Fruit fly (Drosophila melanogaster) whole organism, embryonic: ENCODE data around the gene CG7379.

ENCODE experiments used
- CG10565 ChIP-seq: fragments of 200-800 bp; sonication (Bioruptor generic); optimal IDR thresholded peaks from 3 replicates; lab custom pipeline; 2016; ENCODE audit warnings: missing biosample characterization, mild to moderate bottlenecking, missing genetic modification characterization
- CG10979 ChIP-seq: fragments of 200-800 bp; sonication (Bioruptor generic); optimal IDR thresholded peaks from 2 replicates; lab custom pipeline; 2018; ENCODE audit warnings: missing biosample characterization, mild to moderate bottlenecking, missing genetic modification characterization, moderate library complexity
- CG16779 ChIP-seq: fragments of 200-800 bp; sonication (Bioruptor generic); IDR thresholded peaks from 2 replicates; pipeline ENCODE4 v1.3.6; 2022; ENCODE audit warnings: missing biosample characterization, missing genetic modification characterization
- CG16813 ChIP-seq: fragments of 200-800 bp; sonication (Bioruptor generic); IDR thresholded peaks from 3 replicates; pipeline ENCODE4 v1.3.6; 2022; ENCODE audit warnings: missing biosample characterization, missing genetic modification characterization; ENCODE audit not compliant: partially characterized antibody
- CG17359 ChIP-seq: fragments of 200-800 bp; sonication (Bioruptor generic); optimal IDR thresholded peaks from 3 replicates; lab custom pipeline; 2018; ENCODE audit warnings: missing biosample characterization, mild to moderate bottlenecking, missing genetic modification characterization, moderate library complexity
- CG2712 ChIP-seq: fragments of 200-800 bp; optimal IDR thresholded peaks from 3 replicates; lab custom pipeline; 2019; ENCODE audit warnings: missing biosample characterization, mild to moderate bottlenecking, missing genetic modification characterization, moderate library complexity
- CG31441 ChIP-seq: fragments of 200-800 bp; sonication (Bioruptor generic); IDR thresholded peaks from 2 replicates; pipeline ENCODE4 v1.3.6; 2022; ENCODE audit warnings: missing biosample characterization, missing genetic modification characterization
- CG32772 ChIP-seq: fragments of 200-800 bp; sonication (Bioruptor generic); IDR thresholded peaks from 2 replicates; pipeline ENCODE4 v1.3.6; 2022; ENCODE audit warnings: missing biosample characterization, missing genetic modification characterization
- CG4854 ChIP-seq: fragments of 200-800 bp; sonication (Bioruptor generic); optimal IDR thresholded peaks from 2 replicates; lab custom pipeline; 2016; ENCODE audit warnings: missing biosample characterization, missing genetic modification characterization, inconsistent platforms
- CG6791 ChIP-seq: fragments of 200-800 bp; sonication (Bioruptor generic); IDR thresholded peaks from 3 replicates; pipeline ENCODE4 v1.3.6; 2022; ENCODE audit warnings: missing biosample characterization, missing genetic modification characterization; ENCODE audit not compliant: partially characterized antibody
- CG7357 ChIP-seq: fragments of 200-800 bp; sonication (Bioruptor generic); IDR thresholded peaks from 3 replicates; pipeline ENCODE4 v1.3.6; 2022; ENCODE audit warnings: missing biosample characterization, missing genetic modification characterization
- CG7839 ChIP-seq: fragments of 200-800 bp; sonication (Bioruptor generic); optimal IDR thresholded peaks from 3 replicates; lab custom pipeline; 2018; ENCODE audit warnings: missing biosample characterization, mild to moderate bottlenecking, missing genetic modification characterization, moderate library complexity
- D19A ChIP-seq: fragments of 200-800 bp; optimal IDR thresholded peaks from 3 replicates; lab custom pipeline; 2019; ENCODE audit warnings: missing biosample characterization, mild to moderate bottlenecking, missing genetic modification characterization, moderate library complexity
- Dad ChIP-seq: fragments of 200-800 bp; sonication (Bioruptor generic); optimal IDR thresholded peaks from 3 replicates; lab custom pipeline; 2016; ENCODE audit warnings: missing biosample characterization, missing genetic modification characterization
- Dbx ChIP-seq: fragments of 200-800 bp; sonication (Bioruptor generic); IDR thresholded peaks from 3 replicates; pipeline ENCODE4 v1.3.6; 2022; ENCODE audit warnings: missing biosample characterization, missing genetic modification characterization
- Dref ChIP-seq: fragments of 200-800 bp; sonication (Bioruptor generic); IDR thresholded peaks from 2 replicates; pipeline ENCODE4 v1.3.6; 2022; ENCODE audit warnings: missing biosample characterization, missing genetic modification characterization
- Gsc ChIP-seq: fragments of 200-800 bp; sonication (Bioruptor generic); IDR thresholded peaks from 2 replicates; pipeline ENCODE4 v1.3.6; 2022; ENCODE audit warnings: missing biosample characterization, missing genetic modification characterization
- Hr51 ChIP-seq, 2 experiments: fragments of 200-800 bp; sonication (Bioruptor generic); optimal IDR thresholded peaks; 2 replicates in 1 of 2; 3 replicates in 1 of 2; lab custom pipeline; 2016 to 2018; ENCODE audit warnings: missing biosample characterization in 2 of 2, missing genetic modification characterization in 2 of 2, mild to moderate bottlenecking in 1 of 2, moderate library complexity in 1 of 2
- Meics ChIP-seq: fragments of 200-800 bp; sonication (Bioruptor generic); optimal IDR thresholded peaks from 2 replicates; lab custom pipeline; 2017; ENCODE audit warnings: missing biosample characterization, mild to moderate bottlenecking, missing genetic modification characterization
- NC2β ChIP-seq: fragments of 200-800 bp; sonication (Bioruptor generic); optimal IDR thresholded peaks from 2 replicates; lab custom pipeline; 2016; ENCODE audit warnings: missing biosample characterization, missing genetic modification characterization
- NfI ChIP-seq: fragments of 200-800 bp; sonication (Bioruptor generic); optimal IDR thresholded peaks from 3 replicates; lab custom pipeline; 2018; ENCODE audit warnings: missing biosample characterization, mild to moderate bottlenecking, missing genetic modification characterization, moderate library complexity
- Opbp ChIP-seq: fragments of 200-800 bp; sonication (Bioruptor generic); IDR thresholded peaks from 3 replicates; pipeline ENCODE4 v1.3.6; 2022; ENCODE audit warnings: missing biosample characterization, missing genetic modification characterization; ENCODE audit not compliant: partially characterized antibody
- Poxn ChIP-seq: fragments of 200-800 bp; sonication (Bioruptor generic); IDR thresholded peaks from 2 replicates; pipeline ENCODE4 v1.3.6; 2022; ENCODE audit warnings: missing biosample characterization, missing genetic modification characterization
- Spps ChIP-seq: fragments of 200-800 bp; sonication (Bioruptor generic); optimal IDR thresholded peaks from 2 replicates; lab custom pipeline; 2018; ENCODE audit warnings: missing biosample characterization, mild to moderate bottlenecking, missing genetic modification characterization
- bsh ChIP-seq, 2 experiments: fragments of 200-800 bp; sonication (Bioruptor generic); optimal IDR thresholded peaks; 2 replicates each; lab custom pipeline; 2017 to 2018; ENCODE audit warnings: mild to moderate bottlenecking in 2 of 2, missing biosample characterization in 2 of 2, missing genetic modification characterization in 2 of 2, moderate library complexity in 1 of 2
- cas ChIP-seq: fragments of 200-800 bp; sonication (Bioruptor generic); IDR thresholded peaks from 2 replicates; pipeline ENCODE4 v1.3.6; 2022; ENCODE audit warnings: missing biosample characterization, missing genetic modification characterization
- cato ChIP-seq: fragments of 200-800 bp; sonication (Bioruptor generic); optimal IDR thresholded peaks from 2 replicates; lab custom pipeline; 2016; ENCODE audit warnings: missing biosample characterization, missing genetic modification characterization, borderline replicate concordance
- ci ChIP-seq: fragments of 200-800 bp; sonication (Bioruptor generic); IDR thresholded peaks from 3 replicates; pipeline ENCODE4 v1.3.6; 2022; ENCODE audit warnings: missing biosample characterization, missing genetic modification characterization
- crol ChIP-seq: fragments of 200-800 bp; sonication (Bioruptor generic); IDR thresholded peaks from 2 replicates; pipeline ENCODE4 v1.3.6; 2022; ENCODE audit warnings: missing biosample characterization, missing genetic modification characterization
- ewg ChIP-seq: fragments of 200-800 bp; sonication (Bioruptor generic); optimal IDR thresholded peaks from 3 replicates; lab custom pipeline; 2017; ENCODE audit warnings: mild to moderate bottlenecking, missing biosample characterization, missing genetic modification reagents, missing genetic modification characterization
- gce ChIP-seq: fragments of 200-800 bp; sonication (Bioruptor generic); IDR thresholded peaks from 3 replicates; pipeline ENCODE4 v1.3.6; 2022; ENCODE audit warnings: missing biosample characterization, missing genetic modification characterization
- nom ChIP-seq: fragments of 200-800 bp; sonication (Bioruptor generic); optimal IDR thresholded peaks from 2 replicates; lab custom pipeline; 2017; ENCODE audit warnings: missing biosample characterization, missing genetic modification characterization, mild to moderate bottlenecking, moderate library complexity, missing genetic modification reagents
- run ChIP-seq: fragments of 200-800 bp; sonication (Bioruptor generic); optimal IDR thresholded peaks from 3 replicates; lab custom pipeline; 2018; ENCODE audit warnings: missing biosample characterization, mild to moderate bottlenecking, missing genetic modification characterization
- seq ChIP-seq: fragments of 200-800 bp; sonication (Bioruptor generic); IDR thresholded peaks from 2 replicates; pipeline ENCODE4 v1.3.6; 2022; ENCODE audit warnings: missing biosample characterization, missing genetic modification characterization
- shn ChIP-seq: fragments of 200-800 bp; sonication (Bioruptor generic); optimal IDR thresholded peaks from 3 replicates; lab custom pipeline; 2016; ENCODE audit warnings: missing biosample characterization, missing genetic modification characterization
- sob ChIP-seq: fragments of 200-800 bp; sonication (Bioruptor generic); IDR thresholded peaks from 2 replicates; pipeline ENCODE4 v1.3.6; 2022; ENCODE audit warnings: missing biosample characterization, missing genetic modification characterization
- tin ChIP-seq: fragments of 200-800 bp; sonication (Bioruptor generic); optimal IDR thresholded peaks from 3 replicates; lab custom pipeline; 2016; ENCODE audit warnings: missing biosample characterization, missing genetic modification characterization
- trem ChIP-seq: fragments of 200-800 bp; optimal IDR thresholded peaks from 3 replicates; lab custom pipeline; 2019; ENCODE audit warnings: missing biosample characterization, mild to moderate bottlenecking, missing genetic modification characterization, moderate library complexity
- twi ChIP-seq: fragments of 200-800 bp; optimal IDR thresholded peaks from 2 replicates; lab custom pipeline; 2019; ENCODE audit warnings: missing biosample characterization, mild to moderate bottlenecking, missing genetic modification characterization, moderate library complexity
- wor ChIP-seq: fragments of 200-800 bp; sonication (Bioruptor generic); IDR thresholded peaks from 2 replicates; pipeline ENCODE4 v1.3.6; 2022; ENCODE audit warnings: missing biosample characterization, missing genetic modification characterization
- zen2 ChIP-seq: fragments of 200-800 bp; sonication (Bioruptor generic); IDR thresholded peaks from 3 replicates; pipeline ENCODE4 v1.3.6; 2022; ENCODE audit warnings: missing biosample characterization, missing genetic modification characterization; ENCODE audit not compliant: partially characterized antibody
- zfh1 ChIP-seq: fragments of 200-800 bp; sonication (Bioruptor generic); IDR thresholded peaks from 3 replicates; pipeline ENCODE4 v1.3.6; 2022; ENCODE audit warnings: missing biosample characterization, missing genetic modification characterization

The CG7379 gene

DNA sequence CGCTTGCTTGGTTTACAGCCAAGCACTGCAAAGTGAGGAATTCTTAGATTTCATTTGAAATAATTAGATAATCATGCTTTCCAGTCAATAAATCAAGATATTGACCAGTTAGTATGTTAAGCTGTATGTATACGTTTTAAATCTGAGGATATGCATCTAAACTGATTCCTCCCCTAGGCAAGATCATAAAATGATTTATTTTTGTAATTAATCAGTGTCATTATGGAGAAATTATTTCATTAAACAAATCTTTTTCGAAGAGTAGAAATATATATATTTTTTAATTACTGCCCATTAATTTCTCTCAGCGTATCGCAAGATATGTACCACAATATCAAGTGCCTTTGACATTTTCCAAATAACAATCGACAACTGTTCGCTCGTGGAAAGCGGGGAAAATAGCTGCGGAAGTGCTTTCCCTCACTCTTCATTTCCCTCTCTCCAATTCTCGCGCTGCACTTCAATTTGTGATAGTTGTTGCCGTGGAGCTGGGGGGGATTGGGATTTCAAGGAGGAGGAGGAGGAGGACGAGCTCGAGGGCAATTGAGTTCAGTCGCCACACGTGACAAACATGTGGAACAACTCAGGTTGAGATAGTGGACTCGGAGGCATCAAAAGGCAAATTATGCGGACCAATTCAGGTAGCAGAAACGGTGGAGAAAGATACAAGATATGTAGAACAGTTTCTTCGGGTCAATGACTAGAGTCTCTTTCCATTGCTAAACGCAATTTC lies 16.3 kb upstream of the CG7379 start (continued):
- TF ChIP-seq tin (peak; percentile 8), wor (GFP tag; lab: Robert Waterston, UW) (no peak), bsh (GFP tag; optimal IDR thresholded peaks at IDR 0.05; lab: Kevin White, UChicago) (peak in 1 of 2 experiments; percentile 33), NfI (GFP tag; lab: Kevin White, UChicago) (no peak), CG10565 (GFP tag; lab: Kevin White, UChicago) (no peak), CG31441 (GFP tag; lab: Robert Waterston, UW) (peak; percentile 59), D19A (tag; lab: Kevin White, UChicago) (peak; percentile 31), CG17359 (tag; lab: Kevin White, UChicago) (no peak), CG10979 (peak; percentile 52), CG7357 (GFP tag; lab: Robert Waterston, UW) (no peak; the same call in 2 of the 3 replicates), CG7839 (tag; lab: Kevin White, UChicago) (peak; percentile 10), cas (GFP tag; lab: Robert Waterston, UW) (no peak), ci (GFP tag; lab: Robert Waterston, UW) (no peak), CG2712 (peak; percentile 66), twi (tag; lab: Kevin White, UChicago) (peak; percentile 96), seq (GFP tag; lab: Robert Waterston, UW) (no peak), Dref (GFP tag; lab: Robert Waterston, UW) (no peak)

DNA sequence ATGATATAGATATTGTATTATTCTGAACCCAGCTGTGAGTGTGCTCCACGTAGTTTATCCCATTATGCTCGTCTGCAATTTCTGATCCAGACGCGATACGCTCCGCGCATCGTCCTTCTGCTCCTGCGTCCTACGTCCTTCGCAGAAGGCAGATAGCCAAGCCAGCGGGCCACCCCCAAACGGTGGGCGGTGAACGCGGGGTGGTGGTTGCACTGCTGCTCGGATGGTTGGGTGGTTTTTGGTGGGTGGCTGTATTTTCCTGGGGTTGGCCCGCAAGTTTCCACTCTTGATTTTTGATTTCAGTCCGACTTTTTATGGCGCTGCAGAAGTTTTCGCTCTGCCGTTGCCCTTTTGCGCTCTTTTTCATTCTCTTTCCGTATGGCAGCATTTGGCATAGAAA lies 14.4 kb upstream of the CG7379 start:
- TF ChIP-seq Poxn: 0 out of 2 replicates have a peak, but pooled peaks have one; percentile 24
- no peak for TF ChIP-seq Meics
- no peak for TF ChIP-seq NC2β (GFP tag; lab: Kevin White, UChicago)
- TF ChIP-seq nom (GFP tag; lab: Kevin White, UChicago): no peak
- no peak for TF ChIP-seq Gsc
- TF ChIP-seq seq (GFP tag; lab: Robert Waterston, UW): peak; percentile 21; the same call in 1 of the 2 replicates
- peak; percentile 55; the same call in 1 of the 3 replicates for TF ChIP-seq CG6791
- 0 out of 2 replicates have a peak, but pooled peaks have one; percentile 5 for TF ChIP-seq CG16779 (GFP tag; lab: Robert Waterston, UW)
- TF ChIP-seq sob: 0 out of 2 replicates have a peak, but pooled peaks have one; percentile 13
- TF ChIP-seq Dbx: peak; percentile 20; the same call in 1 of the 3 replicates
- TF ChIP-seq zfh1 (GFP tag; lab: Robert Waterston, UW): 0 out of 3 replicates have a peak, but pooled peaks have one; percentile 29
- peak; percentile 56 for TF ChIP-seq ewg (GFP tag; lab: Kevin White, UChicago)
- TF ChIP-seq Spps: no peak
- TF ChIP-seq Hr51 (GFP tag; optimal IDR thresholded peaks at IDR 0.05; lab: Kevin White, UChicago): peak in 1 of 2 experiments; percentile 54
- 0 out of 2 replicates have a peak, but pooled peaks have one; percentile 10 for TF ChIP-seq Dref (GFP tag; lab: Robert Waterston, UW)
- no peak for TF ChIP-seq CG32772 (GFP tag; lab: Robert Waterston, UW)
- TF ChIP-seq CG16813: no peak
- no peak for TF ChIP-seq CG4854 (GFP tag; lab: Kevin White, UChicago)
- TF ChIP-seq Dad (GFP tag; lab: Kevin White, UChicago): no peak
- TF ChIP-seq shn (GFP tag; lab: Kevin White, UChicago): no peak
- no peak for TF ChIP-seq cato
- TF ChIP-seq run (tag; lab: Kevin White, UChicago): no peak
- 0 out of 2 replicates have a peak, but pooled peaks have one; percentile 20 for TF ChIP-seq crol (GFP tag; lab: Robert Waterston, UW)
- TF ChIP-seq gce (GFP tag; lab: Robert Waterston, UW): no peak
- 0 out of 3 replicates have a peak, but pooled peaks have one; percentile 19 for TF ChIP-seq Opbp (GFP tag; lab: Robert Waterston, UW)
- TF ChIP-seq zen2 (GFP tag; lab: Robert Waterston, UW): no peak
- TF ChIP-seq trem (tag; lab: Kevin White, UChicago): no peak
